Worm (Caenorhabditis elegans): ENCODE data around the gene vamp-8.
A peak's percentile ranks its signal among the peaks of the same experiment; 100 is the strongest.

The vamp-8 gene

ce11 chrIV:13878738-13879137 is 13.7 kb upstream of the vamp-8 start:
- TF ChIP-seq dao-5 (tag; optimal IDR thresholded peaks at IDR 0.05): no peak
- no peak for TF ChIP-seq him-1 (tag; optimal IDR thresholded peaks at IDR 0.05)
- TF ChIP-seq W03F9.2 (tag; optimal IDR thresholded peaks at IDR 0.05): no peak

DNA sequence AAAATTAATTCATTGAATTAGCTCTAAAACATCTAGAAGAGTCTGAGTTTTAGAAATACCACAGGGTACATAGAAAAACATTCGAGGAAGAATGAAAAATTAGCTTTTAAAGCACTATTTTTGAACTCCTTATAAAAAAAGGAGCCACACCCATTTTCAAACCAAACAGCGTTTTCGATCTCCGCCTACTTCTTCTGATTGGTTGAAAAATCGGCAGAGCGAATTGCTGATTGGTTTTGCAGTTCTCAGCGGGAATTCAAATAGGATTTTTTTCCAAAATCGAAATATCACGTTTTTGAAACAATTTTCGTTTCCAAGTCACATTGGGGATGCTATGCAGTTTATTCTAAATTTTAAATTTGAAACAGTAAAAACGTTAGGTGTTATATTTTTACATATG is 13.1 kb upstream of the vamp-8 start:
- TF ChIP-seq W03F9.2 (tag; optimal IDR thresholded peaks at IDR 0.05) (no peak), dao-5 (tag; optimal IDR thresholded peaks at IDR 0.05) (no peak), him-1 (tag; optimal IDR thresholded peaks at IDR 0.05) (no peak)

DNA sequence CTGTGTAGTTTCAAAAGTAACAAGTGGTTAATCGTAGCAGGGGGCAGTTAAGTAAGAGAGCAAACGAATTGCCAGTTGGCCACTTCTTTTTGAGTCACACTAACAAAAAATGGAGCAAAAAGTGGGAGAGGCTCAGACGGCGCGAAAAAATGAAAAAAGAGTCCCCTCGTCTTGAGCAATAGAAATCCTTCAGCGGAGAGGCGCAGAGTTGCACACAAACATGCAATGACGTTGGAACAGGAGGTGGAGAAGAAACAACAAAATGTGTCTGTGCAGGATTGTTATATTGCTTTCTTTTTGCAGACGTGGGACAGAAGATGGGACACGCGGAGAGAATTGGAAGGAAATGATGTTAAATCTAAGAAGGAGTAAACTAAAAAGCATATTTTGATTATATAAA is 12.7 kb upstream of the vamp-8 start:
- TF ChIP-seq dao-5 (tag; optimal IDR thresholded peaks at IDR 0.05): no peak
- no peak for TF ChIP-seq W03F9.2 (tag; optimal IDR thresholded peaks at IDR 0.05)
- peak; percentile 64 for TF ChIP-seq him-1 (tag; optimal IDR thresholded peaks at IDR 0.05)

- TF ChIP-seq dao-5 (tag; optimal IDR thresholded peaks at IDR 0.05): no peak
- no peak for TF ChIP-seq W03F9.2 (tag; optimal IDR thresholded peaks at IDR 0.05)
- no peak for TF ChIP-seq him-1 (tag; optimal IDR thresholded peaks at IDR 0.05)
Observed at ce11 chrIV:13876565-13877153, 11.7 kb upstream of the vamp-8 start, which contains the start of gene prdh-1. Gene prdh-1, minus strand, starts transcription at chrIV:13876615.

DNA sequence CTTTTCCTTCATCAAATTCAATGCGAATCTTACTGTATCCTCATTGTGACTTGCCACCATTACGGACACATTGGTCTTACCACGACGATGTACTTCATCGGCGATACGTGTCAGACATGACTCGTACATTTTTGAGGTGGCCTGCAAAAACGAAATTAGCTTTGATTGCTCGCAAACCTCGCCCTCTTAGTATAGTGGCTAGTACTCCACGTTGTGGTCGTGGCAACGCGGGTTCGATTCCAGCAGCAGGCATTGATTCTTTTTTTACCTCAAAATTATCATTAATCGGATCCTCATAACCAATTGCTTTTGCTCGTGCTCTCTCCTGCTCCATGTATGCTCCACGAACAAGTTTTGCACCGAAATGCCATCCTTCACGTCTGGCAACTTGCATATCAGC is 5.1 kb upstream of the vamp-8 start:
- no peak for TF ChIP-seq W03F9.2 (tag; optimal IDR thresholded peaks at IDR 0.05)
- TF ChIP-seq dao-5 (tag; optimal IDR thresholded peaks at IDR 0.05): no peak
- no peak for TF ChIP-seq him-1 (tag; optimal IDR thresholded peaks at IDR 0.05)

- TF ChIP-seq dao-5 (tag; optimal IDR thresholded peaks at IDR 0.05): no peak
- no peak for TF ChIP-seq him-1 (tag; optimal IDR thresholded peaks at IDR 0.05)
- TF ChIP-seq W03F9.2 (tag; optimal IDR thresholded peaks at IDR 0.05): no peak
Observed at ce11 chrIV:13866754-13867153, 1.8 kb upstream of the vamp-8 start, which contains the start of gene B0513.90. Gene B0513.90, plus strand, starts transcription at chrIV:13867054.

DNA sequence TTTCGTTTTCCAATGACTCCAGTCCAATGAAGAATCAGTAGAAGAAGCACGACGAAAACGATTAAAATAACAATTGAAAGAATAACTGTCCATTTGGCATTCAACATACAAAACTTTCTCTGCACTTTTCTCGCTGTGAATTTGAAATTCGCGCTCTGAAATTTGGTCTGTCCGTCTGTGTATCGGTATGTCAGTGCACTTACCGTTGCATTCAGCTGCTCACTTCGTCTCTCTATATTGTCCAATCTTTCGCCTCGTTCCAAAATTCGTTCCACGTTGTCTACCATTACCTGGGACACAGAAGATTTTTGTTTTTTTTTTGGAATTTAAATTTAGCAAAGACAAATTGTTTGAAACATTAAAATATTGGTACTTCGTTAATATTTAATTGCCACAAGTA is 4.5 kb downstream of the vamp-8 start:
- no peak for TF ChIP-seq W03F9.2 (tag; optimal IDR thresholded peaks at IDR 0.05)
- TF ChIP-seq him-1 (tag; optimal IDR thresholded peaks at IDR 0.05): no peak
- no peak for TF ChIP-seq dao-5 (tag; optimal IDR thresholded peaks at IDR 0.05)

- TF ChIP-seq him-1 (tag; optimal IDR thresholded peaks at IDR 0.05): no peak
- TF ChIP-seq dao-5 (tag; optimal IDR thresholded peaks at IDR 0.05): no peak
- TF ChIP-seq W03F9.2 (tag; optimal IDR thresholded peaks at IDR 0.05): no peak
Observed at ce11 chrIV:13838296-13838695, 26.7 kb downstream of the vamp-8 start.

- TF ChIP-seq dao-5 (tag; optimal IDR thresholded peaks at IDR 0.05) (no peak), him-1 (tag; optimal IDR thresholded peaks at IDR 0.05) (no peak), W03F9.2 (tag; optimal IDR thresholded peaks at IDR 0.05) (no peak)
Observed at ce11 chrIV:13836290-13836689, 28.7 kb downstream of the vamp-8 start, which contains the start of gene H08M01.1. Gene H08M01.1, minus strand, starts transcription at chrIV:13836390.

DNA sequence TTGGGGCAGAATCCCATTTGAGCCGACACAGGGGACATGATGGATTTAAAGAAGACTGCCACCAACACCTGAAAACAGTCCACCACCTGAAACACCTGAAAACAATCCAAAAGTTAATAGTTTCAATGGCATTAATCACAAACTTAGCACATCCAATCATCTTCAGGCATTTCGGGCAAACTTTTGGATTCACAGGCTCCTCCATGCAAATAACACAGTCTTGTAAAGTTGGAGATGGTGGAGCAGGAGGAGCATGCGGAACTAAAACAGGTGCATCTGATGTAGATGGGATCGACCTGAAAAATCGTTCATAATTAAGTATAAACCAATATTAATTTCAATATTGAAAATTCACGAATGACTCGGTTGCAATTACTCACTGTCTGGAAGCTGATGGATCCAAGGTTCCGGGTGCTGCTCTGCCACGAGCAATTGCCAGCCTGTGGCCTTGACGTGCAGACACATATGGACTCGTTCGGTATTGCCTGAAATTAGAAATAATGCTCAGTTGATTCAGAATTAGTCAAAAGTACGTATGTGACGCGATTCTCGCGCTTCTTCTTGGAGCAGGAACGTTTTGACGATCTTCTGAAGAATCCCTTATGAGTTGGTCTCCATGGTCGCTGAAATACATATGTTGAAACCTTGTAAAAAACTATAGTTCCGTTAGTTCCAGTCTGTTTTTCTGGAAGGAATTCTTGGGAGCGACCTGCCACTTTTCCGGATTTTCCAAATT is 30.4 kb downstream of the vamp-8 start:
- TF ChIP-seq him-1 (tag; optimal IDR thresholded peaks at IDR 0.05) (no peak), dao-5 (tag; optimal IDR thresholded peaks at IDR 0.05) (no peak), W03F9.2 (tag; optimal IDR thresholded peaks at IDR 0.05) (no peak)

DNA sequence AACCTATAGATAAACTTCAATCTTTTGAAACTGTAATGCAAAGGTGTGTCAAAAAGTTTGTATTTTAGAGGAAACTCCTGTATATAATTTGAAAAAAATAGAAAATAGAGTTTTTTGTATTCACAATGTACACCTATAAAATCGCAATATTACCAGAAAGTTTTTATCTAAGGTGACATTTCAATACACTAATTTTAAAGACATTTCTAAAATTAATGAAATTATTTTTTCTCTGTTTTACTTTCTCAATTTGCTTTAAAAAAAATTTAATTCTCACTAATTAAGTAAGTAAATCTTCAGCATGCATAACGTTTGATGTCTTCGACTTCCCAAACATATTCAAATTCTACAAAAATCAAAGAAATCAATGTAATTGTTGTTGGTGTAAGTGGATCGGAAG is 37.4 kb downstream of the vamp-8 start, which contains the start of gene rga-5:
rga-5 (plus strand) TSS at position 301 of the 400 bp plus-strand sequence.
- TF ChIP-seq dao-5 (tag; optimal IDR thresholded peaks at IDR 0.05) (no peak), him-1 (tag; optimal IDR thresholded peaks at IDR 0.05) (no peak), W03F9.2 (tag; optimal IDR thresholded peaks at IDR 0.05) (no peak)

DNA sequence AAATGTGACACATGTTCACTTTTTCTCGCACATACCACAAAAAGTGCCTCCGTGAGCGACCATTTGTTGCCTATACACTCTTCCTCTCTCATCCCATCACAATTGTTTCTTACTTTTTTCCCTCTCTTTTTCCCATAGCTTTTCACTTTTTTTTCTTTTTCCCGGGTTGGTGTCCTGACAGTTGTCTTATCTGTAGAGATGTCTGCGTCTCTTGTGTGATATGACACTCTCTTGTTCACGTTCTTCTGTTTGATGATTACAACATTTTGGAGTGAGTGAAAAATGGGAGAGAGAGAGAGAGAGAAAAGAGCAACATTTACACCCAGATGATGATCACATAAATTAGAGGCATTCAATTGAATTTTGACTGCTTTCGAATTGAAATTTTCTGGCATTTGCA is 38.6 kb downstream of the vamp-8 start:
- TF ChIP-seq W03F9.2 (tag; optimal IDR thresholded peaks at IDR 0.05): peak; percentile 46
- no peak for TF ChIP-seq him-1 (tag; optimal IDR thresholded peaks at IDR 0.05)
- TF ChIP-seq dao-5 (tag; optimal IDR thresholded peaks at IDR 0.05): no peak

DNA sequence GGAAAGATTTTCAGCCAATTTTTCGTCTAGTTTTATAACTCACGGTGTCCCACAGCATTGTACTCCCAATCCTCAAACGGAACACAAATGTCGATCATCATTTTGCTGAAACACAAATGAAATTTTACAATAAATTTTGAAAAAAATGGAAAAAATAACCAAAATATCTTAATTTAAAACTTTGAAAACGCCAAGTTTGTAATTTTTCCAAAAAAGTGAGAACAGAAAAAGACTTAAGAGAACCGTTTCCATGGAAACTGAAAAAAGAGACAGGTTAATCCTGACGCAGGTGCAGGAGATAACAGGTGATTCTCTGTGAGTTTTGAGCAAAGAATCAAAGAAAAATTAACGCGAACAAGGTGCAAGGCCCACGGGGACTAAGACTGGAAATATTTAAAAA is 44.1 kb downstream of the vamp-8 start, which contains the start of gene Y45F10D.15:
Y45F10D.15 (minus strand) TSS at position 101 of the 400 bp plus-strand sequence.
- TF ChIP-seq dao-5 (tag; optimal IDR thresholded peaks at IDR 0.05) (no peak), W03F9.2 (tag; optimal IDR thresholded peaks at IDR 0.05) (no peak), him-1 (tag; optimal IDR thresholded peaks at IDR 0.05) (no peak)

Measured in whole organism, L4/young adult.